Fruit fly (Drosophila melanogaster) whole organism, pupa: ENCODE measurements around the gene CNPYb.

Source experiments
- CG12605 ChIP-seq: fragments of 200-800 bp; sonication (Bioruptor generic); IDR thresholded peaks from 2 replicates; pipeline ENCODE4 v1.3.6; 2022; ENCODE audit warnings: missing biosample characterization, missing genetic modification characterization
- CG15710 ChIP-seq: fragments of 200-800 bp; sonication (Bioruptor generic); optimal IDR thresholded peaks from 2 replicates; lab custom pipeline; 2018; ENCODE audit warnings: missing biosample characterization, mild to moderate bottlenecking, missing genetic modification characterization, moderate library complexity
- CG9948 ChIP-seq: fragments of 200-800 bp; sonication (Bioruptor generic); optimal IDR thresholded peaks from 2 replicates; lab custom pipeline; 2018; ENCODE audit warnings: missing biosample characterization, mild to moderate bottlenecking, missing genetic modification characterization, moderate library complexity

dm6 chr3L:19096032-19096431 lies at the start of gene CNPYb:
- TF ChIP-seq CG9948 (tag; lab: Kevin White, UChicago) (no peak), CG15710 (tag; lab: Kevin White, UChicago) (no peak), CG12605 (GFP tag; lab: Robert Waterston, UW) (no peak)
